Worm (Caenorhabditis elegans) whole organism, late embryonic: ENCODE data around the gene rps-21.
A peak's percentile ranks its signal among the peaks of the same experiment; 100 is the strongest.

Experiments used
- K09A11.1 ChIP-seq: sonication (generic microtip); optimal IDR thresholded peaks from 2 replicates; lab custom pipeline; 2017; ENCODE audit warnings: antibody characterized with exemption, mild to moderate bottlenecking, missing genetic modification characterization, missing compliant biosample characterization; ENCODE audit not compliant: insufficient read depth
- T23F11.4 ChIP-seq: fragments of 200-800 bp; sonication (Bioruptor generic); optimal IDR thresholded peaks from 2 replicates; lab custom pipeline; 2018; ENCODE audit warnings: mild to moderate bottlenecking, missing genetic modification characterization, missing compliant biosample characterization
- ahr-1 ChIP-seq: sonication (generic microtip); optimal IDR thresholded peaks from 2 replicates; lab custom pipeline; 2016; ENCODE audit warnings: missing genetic modification characterization, missing compliant biosample characterization
- ama-1 ChIP-seq: fragments of 150-350 bp; optimal IDR thresholded peaks from 2 replicates; lab custom pipeline; 2014
- ceh-14 ChIP-seq: sonication (generic microtip); optimal IDR thresholded peaks from 2 replicates; lab custom pipeline; 2016; ENCODE audit warnings: missing genotype, missing genetic modification characterization, missing compliant biosample characterization
- ceh-19 ChIP-seq: fragments of 200-800 bp; sonication (Bioruptor generic); optimal IDR thresholded peaks from 2 replicates; lab custom pipeline; 2018; ENCODE audit warnings: mild to moderate bottlenecking, missing genetic modification characterization, missing compliant biosample characterization
- ceh-2 ChIP-seq: sonication (generic microtip); optimal IDR thresholded peaks from 2 replicates; lab custom pipeline; 2016; ENCODE audit warnings: missing genotype, missing genetic modification characterization, missing compliant biosample characterization
- ceh-22 ChIP-seq: sonication (generic microtip); optimal IDR thresholded peaks from 2 replicates; lab custom pipeline; 2017; ENCODE audit warnings: missing biosample characterization, missing genetic modification characterization
- ceh-24 ChIP-seq: sonication (generic microtip); optimal IDR thresholded peaks from 2 replicates; lab custom pipeline; 2016; ENCODE audit warnings: mild to moderate bottlenecking, missing genetic modification characterization, missing compliant biosample characterization
- ceh-31 ChIP-seq: sonication (generic microtip); optimal IDR thresholded peaks from 2 replicates; lab custom pipeline; 2016; ENCODE audit warnings: missing genetic modification characterization, missing compliant biosample characterization
- dmd-4 ChIP-seq: sonication (generic microtip); optimal IDR thresholded peaks from 2 replicates; lab custom pipeline; 2016; ENCODE audit warnings: borderline replicate concordance, missing genetic modification characterization, missing compliant biosample characterization
- dve-1 ChIP-seq: sonication (generic microtip); optimal IDR thresholded peaks from 2 replicates; lab custom pipeline; 2017; ENCODE audit warnings: antibody characterized with exemption, mild to moderate bottlenecking, missing genetic modification characterization, missing compliant biosample characterization
- elt-2 ChIP-seq: sonication (generic microtip); optimal IDR thresholded peaks from 2 replicates; lab custom pipeline; 2016; ENCODE audit warnings: missing genetic modification reagents, missing genetic modification characterization, missing compliant biosample characterization
- ets-4 ChIP-seq: sonication (generic microtip); optimal IDR thresholded peaks from 2 replicates; lab custom pipeline; 2016; ENCODE audit warnings: missing genetic modification characterization, missing compliant biosample characterization
- eyg-1 ChIP-seq: sonication (generic microtip); optimal IDR thresholded peaks from 2 replicates; lab custom pipeline; 2016; ENCODE audit warnings: missing genotype, missing genetic modification characterization, missing compliant biosample characterization
- fax-1 ChIP-seq: sonication (generic microtip); optimal IDR thresholded peaks from 2 replicates; lab custom pipeline; 2016; ENCODE audit warnings: missing genotype, missing genetic modification characterization, missing compliant biosample characterization
- fkh-10 ChIP-seq: fragments of 150-350 bp; optimal IDR thresholded peaks from 2 replicates; lab custom pipeline; 2014; ENCODE audit warnings: missing biosample characterization, missing genetic modification reagents, missing genetic modification characterization
- fkh-6 ChIP-seq: sonication (generic microtip); optimal IDR thresholded peaks from 2 replicates; lab custom pipeline; 2016; ENCODE audit warnings: missing genetic modification characterization, missing compliant biosample characterization
- gmeb-2 ChIP-seq: sonication (generic microtip); optimal IDR thresholded peaks from 2 replicates; lab custom pipeline; 2016; ENCODE audit warnings: missing genetic modification characterization, inconsistent platforms, missing compliant biosample characterization
- hlh-15 ChIP-seq: sonication (generic microtip); optimal IDR thresholded peaks from 2 replicates; lab custom pipeline; 2016; ENCODE audit warnings: missing genetic modification characterization, missing compliant biosample characterization
- hlh-30 ChIP-seq: sonication (generic microtip); optimal IDR thresholded peaks from 2 replicates; lab custom pipeline; 2017; ENCODE audit warnings: antibody characterized with exemption, missing genetic modification characterization, missing compliant biosample characterization; ENCODE audit not compliant: insufficient read depth
- hlh-6 ChIP-seq: sonication (generic microtip); optimal IDR thresholded peaks from 2 replicates; lab custom pipeline; 2016; ENCODE audit warnings: missing genotype, missing genetic modification characterization, missing compliant biosample characterization
- nhr-11 ChIP-seq: fragments of 150-350 bp; optimal IDR thresholded peaks from 2 replicates; lab custom pipeline; 2014; ENCODE audit warnings: missing biosample characterization, missing genetic modification characterization
- nhr-232 ChIP-seq: sonication (generic microtip); optimal IDR thresholded peaks from 2 replicates; lab custom pipeline; 2016; ENCODE audit warnings: missing genetic modification characterization, missing compliant biosample characterization
- npax-4 ChIP-seq: sonication (generic microtip); optimal IDR thresholded peaks from 2 replicates; lab custom pipeline; 2016; ENCODE audit warnings: missing genetic modification characterization, missing compliant biosample characterization
- pax-1 ChIP-seq: fragments of 150-350 bp; optimal IDR thresholded peaks from 2 replicates; lab custom pipeline; 2014; ENCODE audit warnings: missing biosample characterization, missing genetic modification characterization
- pha-2 ChIP-seq: sonication (generic microtip); optimal IDR thresholded peaks from 2 replicates; lab custom pipeline; 2017; ENCODE audit warnings: mild to moderate bottlenecking, missing genetic modification characterization, missing compliant biosample characterization
- pqm-1 ChIP-seq: sonication (generic microtip); optimal IDR thresholded peaks from 2 replicates; lab custom pipeline; 2016; ENCODE audit warnings: missing genetic modification characterization, missing compliant biosample characterization
- sdc-2 ChIP-seq: sonication (generic microtip); optimal IDR thresholded peaks from 2 replicates; lab custom pipeline; 2016; ENCODE audit warnings: missing genotype, missing genetic modification characterization, missing compliant biosample characterization
- sox-2 ChIP-seq: fragments of 200-800 bp; sonication (Bioruptor generic); IDR thresholded peaks from 2 replicates; pipeline ENCODE4 v1.3.6; 2022; ENCODE audit warnings: missing genetic modification reagents, missing genetic modification characterization, missing compliant biosample characterization
- syd-9 ChIP-seq: sonication (generic microtip); optimal IDR thresholded peaks from 2 replicates; lab custom pipeline; 2016; ENCODE audit warnings: mild to moderate bottlenecking, missing genetic modification characterization, moderate library complexity, missing compliant biosample characterization
- tbx-7 ChIP-seq: sonication (generic microtip); optimal IDR thresholded peaks from 2 replicates; lab custom pipeline; 2016; ENCODE audit warnings: missing genotype, missing genetic modification characterization, missing compliant biosample characterization
- ttx-3 ChIP-seq: sonication (generic microtip); optimal IDR thresholded peaks from 2 replicates; lab custom pipeline; 2016; ENCODE audit warnings: missing genetic modification reagents, missing genetic modification characterization, missing compliant biosample characterization
- unc-42 ChIP-seq: sonication (generic microtip); optimal IDR thresholded peaks from 2 replicates; lab custom pipeline; 2016; ENCODE audit warnings: missing genotype, missing genetic modification characterization, missing compliant biosample characterization
- unc-55 ChIP-seq: sonication (generic microtip); optimal IDR thresholded peaks from 2 replicates; lab custom pipeline; 2017; ENCODE audit warnings: missing biosample characterization, missing genetic modification reagents, missing genetic modification characterization
- unc-86 ChIP-seq: sonication (generic microtip); optimal IDR thresholded peaks from 2 replicates; lab custom pipeline; 2016; ENCODE audit warnings: missing genetic modification characterization, missing compliant biosample characterization
- ztf-16 ChIP-seq: sonication (generic microtip); optimal IDR thresholded peaks from 2 replicates; lab custom pipeline; 2017; ENCODE audit warnings: missing genetic modification characterization, missing compliant biosample characterization

rps-21 gene

ce11 chrIII:7198838-7199237, 9.4 kb upstream of the rps-21 start, which contains the start of gene pfd-5 (continued):
- TF ChIP-seq tbx-7 (tag; lab: Kevin White, UChicago) (peak; percentile 90), hlh-30 (tag; lab: Kevin White, UChicago) (no peak), pha-2 (tag; lab: Kevin White, UChicago) (peak; percentile 34), ceh-2 (peak; percentile 95), ceh-19 (no peak), T23F11.4 (GFP tag; lab: Kevin White, UChicago) (no peak), eyg-1 (tag; lab: Kevin White, UChicago) (peak; percentile 29), unc-86 (tag; lab: Kevin White, UChicago) (peak; percentile 51), dve-1 (tag; lab: Kevin White, UChicago) (no peak), ceh-14 (peak; percentile 73), sdc-2 (peak; percentile 21), nhr-232 (no peak), pax-1 (tag; lab: Kevin White, UChicago) (no peak)

- TF ChIP-seq syd-9 (tag; lab: Kevin White, UChicago) = no peak
- TF ChIP-seq ceh-22 (tag; lab: Kevin White, UChicago) = no peak
- TF ChIP-seq ahr-1 = no peak
- TF ChIP-seq sox-2 (GFP tag; lab: Robert Waterston, UW) = no peak
- TF ChIP-seq gmeb-2 (tag; lab: Kevin White, UChicago) = no peak
- TF ChIP-seq ztf-16 = no peak
- no peak for TF ChIP-seq dmd-4
- TF ChIP-seq nhr-11 (tag; lab: Kevin White, UChicago) = no peak
- TF ChIP-seq ceh-2 = no peak
- TF ChIP-seq unc-55 (GFP tag; lab: Kevin White, UChicago) = no peak
- no peak for TF ChIP-seq K09A11.1
Measured at ce11 chrIII:7197973-7198372, 8.5 kb upstream of the rps-21 start, which contains the start of gene exos-9. TSS of gene exos-9 (minus strand) at chrIII:7198073.

ce11 chrIII:7195325-7195724, 5.9 kb upstream of the rps-21 start, which contains the start of gene F37C12.18:
TSS of gene F37C12.18 (minus strand) at chrIII:7195425.
- TF ChIP-seq ceh-24 (tag; lab: Kevin White, UChicago) (no peak), unc-86 (tag; lab: Kevin White, UChicago) (no peak), npax-4 (tag; lab: Kevin White, UChicago) (no peak), elt-2 (tag; lab: Kevin White, UChicago) (no peak), ama-1 (no peak), ceh-31 (tag; lab: Kevin White, UChicago) (no peak), unc-42 (no peak)

ce11 chrIII:7192942-7193665, 3.7 kb upstream of the rps-21 start, which contains the start of gene mec-14:
TSS of gene mec-14 (minus strand) at chrIII:7192992.
- TF ChIP-seq fkh-10 (GFP tag; lab: Kevin White, UChicago) = no peak
- no peak for TF ChIP-seq npax-4 (tag; lab: Kevin White, UChicago)
- TF ChIP-seq hlh-15 (tag; lab: Kevin White, UChicago) = no peak
- no peak for TF ChIP-seq ceh-19
- TF ChIP-seq unc-86 (tag; lab: Kevin White, UChicago) = no peak
- TF ChIP-seq ztf-16 = no peak
- no peak for TF ChIP-seq fax-1 (tag; lab: Kevin White, UChicago)
- no peak for TF ChIP-seq fkh-6 (tag; lab: Kevin White, UChicago)
- TF ChIP-seq ttx-3 (tag; lab: Kevin White, UChicago) = no peak
- TF ChIP-seq eyg-1 (tag; lab: Kevin White, UChicago) = no peak
- TF ChIP-seq pqm-1 = no peak
- TF ChIP-seq unc-55 (GFP tag; lab: Kevin White, UChicago) = no peak
- TF ChIP-seq ets-4 (tag; lab: Kevin White, UChicago) = no peak
- no peak for TF ChIP-seq hlh-6
- no peak for TF ChIP-seq K09A11.1
